Worm (Caenorhabditis elegans) whole organism, mixed stage, embryonic: Measurements from ENCODE around the gene cyp-25A2.

Source experiments
- M03D4.4 ChIP-seq: sonication (generic microtip); optimal IDR thresholded peaks from 2 replicates; lab custom pipeline; 2017; ENCODE audit warnings: mild to moderate bottlenecking, missing genetic modification characterization, missing compliant biosample characterization
- bed-3 ChIP-seq: fragments of 200-800 bp; sonication (Bioruptor generic); optimal IDR thresholded peaks from 3 replicates; lab custom pipeline; 2018; ENCODE audit warnings: mild to moderate bottlenecking, missing genetic modification characterization, moderate library complexity, missing compliant biosample characterization
- blmp-1 ChIP-seq: fragments of 150-350 bp; optimal IDR thresholded peaks from 2 replicates; lab custom pipeline; 2014; ENCODE audit warnings: missing biosample characterization, missing genetic modification characterization
- ceh-39 ChIP-seq: fragments of 150-350 bp; optimal IDR thresholded peaks from 2 replicates; lab custom pipeline; 2014; ENCODE audit warnings: missing biosample characterization, missing genetic modification characterization
- ceh-43 ChIP-seq: fragments of 200-800 bp; sonication (Bioruptor generic); optimal IDR thresholded peaks from 2 replicates; lab custom pipeline; 2018; ENCODE audit warnings: mild to moderate bottlenecking, missing genetic modification characterization, moderate library complexity, missing compliant biosample characterization
- ceh-83 ChIP-seq: fragments of 200-800 bp; sonication (Bioruptor generic); optimal IDR thresholded peaks from 2 replicates; lab custom pipeline; 2018; ENCODE audit warnings: mild to moderate bottlenecking, missing genetic modification characterization, missing compliant biosample characterization
- ces-1 ChIP-seq: fragments of 150-350 bp; optimal IDR thresholded peaks from 2 replicates; lab custom pipeline; 2014; ENCODE audit warnings: missing biosample characterization, missing genetic modification reagents, missing genetic modification characterization
- cnd-1 ChIP-seq: fragments of 200-800 bp; sonication (Bioruptor generic); optimal IDR thresholded peaks from 2 replicates; lab custom pipeline; 2018; ENCODE audit warnings: mild to moderate bottlenecking, missing genetic modification characterization, missing compliant biosample characterization
- drap-1 ChIP-seq: fragments of 200-800 bp; sonication (Bioruptor generic); optimal IDR thresholded peaks from 3 replicates; lab custom pipeline; 2018; ENCODE audit warnings: mild to moderate bottlenecking, missing genetic modification characterization, missing compliant biosample characterization
- elt-1 ChIP-seq: sonication (generic microtip); optimal IDR thresholded peaks from 2 replicates; lab custom pipeline; 2017; ENCODE audit warnings: missing genetic modification characterization, mild to moderate bottlenecking, missing compliant biosample characterization, antibody characterized with exemption, moderate library complexity, borderline replicate concordance; ENCODE audit not compliant: insufficient read depth
- elt-3 ChIP-seq: fragments of 150-350 bp; optimal IDR thresholded peaks from 2 replicates; lab custom pipeline; 2014; ENCODE audit warnings: missing biosample characterization, missing genetic modification characterization
- flh-1 ChIP-seq: fragments of 200-800 bp; sonication (Bioruptor generic); optimal IDR thresholded peaks from 2 replicates; lab custom pipeline; 2018; ENCODE audit warnings: mild to moderate bottlenecking, missing genetic modification characterization, moderate library complexity, missing compliant biosample characterization
- ham-2 ChIP-seq: fragments of 200-800 bp; sonication (Bioruptor generic); optimal IDR thresholded peaks from 2 replicates; lab custom pipeline; 2018; ENCODE audit warnings: mild to moderate bottlenecking, missing genetic modification characterization, missing compliant biosample characterization
- hlh-1 ChIP-seq: fragments of 150-350 bp; optimal IDR thresholded peaks from 2 replicates; lab custom pipeline; 2014; ENCODE audit warnings: missing biosample characterization, missing genetic modification reagents, missing genetic modification characterization
- lin-13 ChIP-seq: fragments of 150-350 bp; optimal IDR thresholded peaks from 2 replicates; lab custom pipeline; 2014; ENCODE audit warnings: missing biosample characterization, missing genetic modification characterization
- lin-32 ChIP-seq: fragments of 200-800 bp; sonication (Bioruptor generic); optimal IDR thresholded peaks from 2 replicates; lab custom pipeline; 2018; ENCODE audit warnings: mild to moderate bottlenecking, missing genetic modification characterization, missing compliant biosample characterization
- lsy-2 ChIP-seq: fragments of 150-350 bp; optimal IDR thresholded peaks from 2 replicates; lab custom pipeline; 2014; ENCODE audit warnings: missing biosample characterization, missing genetic modification characterization
- mab-5 ChIP-seq: fragments of 150-350 bp; optimal IDR thresholded peaks from 2 replicates; lab custom pipeline; 2014; ENCODE audit warnings: missing biosample characterization, missing genetic modification characterization
- mep-1 ChIP-seq: fragments of 150-350 bp; optimal IDR thresholded peaks from 2 replicates; lab custom pipeline; 2017; ENCODE audit warnings: missing biosample characterization, missing genetic modification reagents, missing genetic modification characterization, inconsistent platforms
- mls-2 ChIP-seq: sonication (generic microtip); optimal IDR thresholded peaks from 2 replicates; lab custom pipeline; 2016; ENCODE audit warnings: mild to moderate bottlenecking, missing genetic modification characterization, moderate library complexity, missing compliant biosample characterization
- nhr-12 ChIP-seq: fragments of 150-350 bp; optimal IDR thresholded peaks from 2 replicates; lab custom pipeline; 2014; ENCODE audit warnings: missing biosample characterization, missing genetic modification characterization
- nhr-2 ChIP-seq: fragments of 150-350 bp; optimal IDR thresholded peaks from 2 replicates; lab custom pipeline; 2014; ENCODE audit warnings: missing biosample characterization, missing genetic modification characterization
- nhr-237 ChIP-seq: fragments of 150-350 bp; optimal IDR thresholded peaks from 2 replicates; lab custom pipeline; 2014; ENCODE audit warnings: missing biosample characterization, missing genetic modification characterization
- nhr-28 ChIP-seq: fragments of 150-350 bp; optimal IDR thresholded peaks from 2 replicates; lab custom pipeline; 2014; ENCODE audit warnings: missing biosample characterization, missing genetic modification characterization
- nhr-76 ChIP-seq: sonication (generic microtip); optimal IDR thresholded peaks from 2 replicates; lab custom pipeline; 2017; ENCODE audit warnings: missing biosample characterization, missing genetic modification characterization
- pha-4 ChIP-seq: fragments of 150-350 bp; optimal IDR thresholded peaks from 2 replicates; lab custom pipeline; 2018; ENCODE audit warnings: missing biosample characterization, missing genetic modification reagents, missing genetic modification characterization
- sem-2 ChIP-seq: fragments of 200-800 bp; sonication (Bioruptor generic); optimal IDR thresholded peaks from 2 replicates; lab custom pipeline; 2018; ENCODE audit warnings: mild to moderate bottlenecking, missing genetic modification characterization, missing compliant biosample characterization
- snpc-4 ChIP-seq: fragments of 150-350 bp; optimal IDR thresholded peaks from 2 replicates; lab custom pipeline; 2014; ENCODE audit warnings: missing biosample characterization, missing genetic modification characterization
- sptf-1 ChIP-seq: sonication (generic microtip); optimal IDR thresholded peaks from 2 replicates; lab custom pipeline; 2017; ENCODE audit warnings: mild to moderate bottlenecking, missing genetic modification characterization, moderate library complexity, missing compliant biosample characterization
- tbx-8 ChIP-seq: fragments of 200-800 bp; sonication (Bioruptor generic); optimal IDR thresholded peaks from 2 replicates; lab custom pipeline; 2018; ENCODE audit warnings: mild to moderate bottlenecking, missing genetic modification characterization, moderate library complexity, missing compliant biosample characterization
- unc-120 ChIP-seq: sonication (generic microtip); optimal IDR thresholded peaks from 2 replicates; lab custom pipeline; 2017; ENCODE audit warnings: missing genetic modification characterization, missing compliant biosample characterization; ENCODE audit not compliant: poor library complexity, severe bottlenecking
- unc-39 ChIP-seq: fragments of 150-350 bp; optimal IDR thresholded peaks from 2 replicates; lab custom pipeline; 2014; ENCODE audit warnings: missing biosample characterization, missing genetic modification characterization
- unc-62 ChIP-seq: fragments of 150-350 bp; optimal IDR thresholded peaks from 2 replicates; lab custom pipeline; 2014; ENCODE audit warnings: missing biosample characterization, missing genetic modification reagents, missing genetic modification characterization
- zip-8 ChIP-seq: fragments of 150-350 bp; optimal IDR thresholded peaks from 2 replicates; lab custom pipeline; 2014; ENCODE audit warnings: missing biosample characterization, missing genetic modification characterization
- ztf-11 ChIP-seq: fragments of 150-350 bp; optimal IDR thresholded peaks from 2 replicates; lab custom pipeline; 2014; ENCODE audit warnings: missing biosample characterization, missing genetic modification characterization

The cyp-25A2 gene

ce11 chrIII:3863814-3864507 is 28.9 kb downstream of the cyp-25A2 start, which contains the start of gene acs-19:
TSS of gene acs-19 (plus strand) at chrIII:3864489.
- TF ChIP-seq blmp-1 (tag; lab: Kevin White, UChicago) (no peak), ces-1 (GFP tag; lab: Kevin White, UChicago) (peak; percentile 73), ceh-43 (peak; percentile 35)

ce11 chrIII:3867378-3867904 is 32.4 kb downstream of the cyp-25A2 start, which contains the start of gene rpl-3:
TSS of gene rpl-3 (plus strand) at chrIII:3867854.
- TF ChIP-seq ces-1 (GFP tag; lab: Kevin White, UChicago) (peak; percentile 97), M03D4.4 (tag; lab: Kevin White, UChicago) (peak; percentile 98), zip-8 (tag; lab: Kevin White, UChicago) (peak; percentile 10), pha-4 (tag; lab: Kevin White, UChicago) (peak; percentile 100), drap-1 (GFP tag; lab: Kevin White, UChicago) (peak; percentile 99), tbx-8 (GFP tag; lab: Kevin White, UChicago) (peak; percentile 96), nhr-237 (tag; lab: Kevin White, UChicago) (peak; percentile 100), flh-1 (GFP tag; lab: Kevin White, UChicago) (peak; percentile 78), sem-2 (peak; percentile 80), unc-39 (tag; lab: Kevin White, UChicago) (peak; percentile 98), unc-120 (peak; percentile 99), nhr-28 (tag; lab: Kevin White, UChicago) (peak; percentile 93), ham-2 (peak; percentile 97), ceh-43 (peak; percentile 96), unc-62 (GFP tag; lab: Kevin White, UChicago) (peak; percentile 97), ceh-39 (tag; lab: Kevin White, UChicago) (peak; percentile 99), elt-1 (tag; lab: Kevin White, UChicago) (peak; percentile 90), lsy-2 (peak; percentile 100), nhr-12 (tag; lab: Kevin White, UChicago) (peak; percentile 98), snpc-4 (tag; lab: Kevin White, UChicago) (no peak), bed-3 (GFP tag; lab: Kevin White, UChicago) (peak; percentile 85), lin-32 (GFP tag; lab: Kevin White, UChicago) (peak; percentile 81), ceh-83 (GFP tag; lab: Kevin White, UChicago) (peak; percentile 97), hlh-1 (tag; lab: Kevin White, UChicago) (peak; percentile 92), lin-13 (tag; lab: Kevin White, UChicago) (peak; percentile 100), mep-1 (tag; lab: Kevin White, UChicago) (peak; percentile 100), nhr-76 (tag; lab: Kevin White, UChicago) (peak; percentile 14), cnd-1 (tag; lab: Kevin White, UChicago) (peak; percentile 99), ztf-11 (tag; lab: Kevin White, UChicago) (peak; percentile 97), mls-2 (tag; lab: Kevin White, UChicago) (peak; percentile 99), blmp-1 (tag; lab: Kevin White, UChicago) (peak; percentile 93), mab-5 (tag; lab: Kevin White, UChicago) (peak; percentile 86), nhr-2 (peak; percentile 79), elt-3 (tag; lab: Kevin White, UChicago) (peak; percentile 95), sptf-1 (tag; lab: Kevin White, UChicago) (peak; percentile 99)
